Worm (Caenorhabditis elegans) whole organism, L4 larva: ENCODE data around the gene lact-5.

Experiments used
- F10B5.3 ChIP-seq: sonication (generic microtip); optimal IDR thresholded peaks from 2 replicates; lab custom pipeline; 2016; ENCODE audit warnings: mild to moderate bottlenecking, missing genetic modification characterization, missing compliant biosample characterization
- F37D6.2 ChIP-seq: sonication (generic microtip); optimal IDR thresholded peaks from 2 replicates; lab custom pipeline; 2016; ENCODE audit warnings: mild to moderate bottlenecking, missing genetic modification characterization, missing compliant biosample characterization
- F49E8.2 ChIP-seq: sonication (generic microtip); optimal IDR thresholded peaks from 2 replicates; lab custom pipeline; 2016; ENCODE audit warnings: missing compliant biosample characterization, mild to moderate bottlenecking, missing genetic modification characterization, borderline replicate concordance
- T26A8.4 ChIP-seq: fragments of 200-800 bp; sonication (Bioruptor generic); IDR thresholded peaks from 2 replicates; pipeline ENCODE4 v1.3.6; 2022; ENCODE audit warnings: missing genetic modification characterization, missing compliant biosample characterization
- Y48G9A.11 ChIP-seq: fragments of 200-800 bp; sonication (Bioruptor generic); IDR thresholded peaks from 2 replicates; pipeline ENCODE4 v1.3.6; 2022; ENCODE audit warnings: missing genetic modification reagents, missing genetic modification characterization, missing compliant biosample characterization
- Y5F2A.4 ChIP-seq: fragments of 200-800 bp; sonication (Bioruptor generic); optimal IDR thresholded peaks from 2 replicates; lab custom pipeline; 2018; ENCODE audit warnings: mild to moderate bottlenecking, missing genetic modification characterization, missing compliant biosample characterization
- Y75B8A.6 ChIP-seq: fragments of 200-800 bp; sonication (Bioruptor generic); IDR thresholded peaks from 2 replicates; pipeline ENCODE4 v1.3.6; 2022; ENCODE audit warnings: missing genetic modification reagents, missing genetic modification characterization, missing compliant biosample characterization
- attf-4 ChIP-seq: sonication (generic microtip); optimal IDR thresholded peaks from 3 replicates; lab custom pipeline; 2017; ENCODE audit warnings: missing biosample characterization, missing genetic modification characterization
- ceh-32 ChIP-seq: sonication (generic microtip); optimal IDR thresholded peaks from 2 replicates; lab custom pipeline; 2016; ENCODE audit warnings: mild to moderate bottlenecking, missing genetic modification characterization, missing compliant biosample characterization; ENCODE audit not compliant: poor library complexity
- ceh-44 ChIP-seq: fragments of 200-800 bp; sonication (Bioruptor generic); IDR thresholded peaks from 2 replicates; pipeline ENCODE4 v1.3.6; 2022; ENCODE audit warnings: missing genetic modification reagents, missing genetic modification characterization, missing compliant biosample characterization
- daf-12 ChIP-seq: fragments of 150-350 bp; optimal IDR thresholded peaks from 2 replicates; lab custom pipeline; 2014; ENCODE audit warnings: missing biosample characterization, missing genetic modification reagents, missing genetic modification characterization
- dmd-6 ChIP-seq: fragments of 200-800 bp; sonication (Bioruptor generic); IDR thresholded peaks from 2 replicates; pipeline ENCODE4 v1.3.6; 2022; ENCODE audit warnings: missing genetic modification reagents, missing genetic modification characterization, missing compliant biosample characterization
- dmd-8 ChIP-seq: fragments of 200-800 bp; sonication (Bioruptor generic); IDR thresholded peaks from 2 replicates; pipeline ENCODE4 v1.3.6; 2022; ENCODE audit warnings: missing genetic modification characterization, missing compliant biosample characterization
- dpl-1 ChIP-seq: fragments of 150-350 bp; optimal IDR thresholded peaks from 2 replicates; lab custom pipeline; 2014; ENCODE audit warnings: missing biosample characterization, missing genetic modification reagents, missing genetic modification characterization
- duxl-1 ChIP-seq: sonication (generic microtip); optimal IDR thresholded peaks from 2 replicates; lab custom pipeline; 2016; ENCODE audit warnings: mild to moderate bottlenecking, missing genetic modification characterization, moderate library complexity, missing compliant biosample characterization; ENCODE audit not compliant: poor library complexity
- fkh-10 ChIP-seq: fragments of 150-350 bp; optimal IDR thresholded peaks from 2 replicates; lab custom pipeline; 2014; ENCODE audit warnings: missing biosample characterization, missing genetic modification reagents, missing genetic modification characterization
- fos-1 ChIP-seq: fragments of 150-350 bp; optimal IDR thresholded peaks from 2 replicates; lab custom pipeline; 2014; ENCODE audit warnings: missing biosample characterization, missing genetic modification characterization
- hif-1 ChIP-seq, 2 experiments: sonication (generic microtip); optimal IDR thresholded peaks; 2 replicates each; lab custom pipeline; 2016 to 2017; ENCODE audit warnings: missing compliant biosample characterization in 2 of 2, missing genetic modification characterization in 2 of 2, missing genetic modification reagents in 2 of 2, missing genotype in 2 of 2, mild to moderate bottlenecking in 1 of 2
- hlh-30 ChIP-seq: sonication (generic microtip); optimal IDR thresholded peaks from 2 replicates; lab custom pipeline; 2017; ENCODE audit warnings: antibody characterized with exemption, mild to moderate bottlenecking, missing genetic modification characterization, missing compliant biosample characterization; ENCODE audit not compliant: insufficient read depth
- hmg-1.1 ChIP-seq: fragments of 200-800 bp; sonication (Bioruptor generic); IDR thresholded peaks from 2 replicates; pipeline ENCODE4 v1.3.6; 2022; ENCODE audit warnings: missing genetic modification reagents, missing genetic modification characterization, missing compliant biosample characterization
- lin-1 ChIP-seq: fragments of 200-800 bp; sonication (Bioruptor generic); IDR thresholded peaks from 2 replicates; pipeline ENCODE4 v1.3.6; 2022; ENCODE audit warnings: missing genetic modification reagents, missing genetic modification characterization, missing compliant biosample characterization
- lin-13 ChIP-seq: fragments of 150-350 bp; optimal IDR thresholded peaks from 2 replicates; lab custom pipeline; 2014; ENCODE audit warnings: missing biosample characterization, missing genetic modification reagents, missing genetic modification characterization
- lin-15B ChIP-seq: fragments of 150-350 bp; sonication (generic microtip); optimal IDR thresholded peaks from 3 replicates; lab custom pipeline; 2014; ENCODE audit warnings: missing biosample characterization, missing genetic modification characterization
- lin-38 ChIP-seq: fragments of 200-800 bp; sonication (Bioruptor generic); IDR thresholded peaks from 2 replicates; pipeline ENCODE4 v1.3.6; 2022; ENCODE audit warnings: missing genetic modification reagents, missing genetic modification characterization, missing compliant biosample characterization
- lir-3 ChIP-seq: sonication (generic microtip); optimal IDR thresholded peaks from 2 replicates; lab custom pipeline; 2016; ENCODE audit warnings: mild to moderate bottlenecking, missing genetic modification characterization, missing compliant biosample characterization
- madf-9 ChIP-seq: fragments of 200-800 bp; sonication (Bioruptor generic); conservative IDR thresholded peaks from 2 replicates; pipeline ENCODE4 v1.3.6; 2022; ENCODE audit warnings: missing genetic modification reagents, missing genetic modification characterization, missing compliant biosample characterization
- mdt-29 ChIP-seq: fragments of 200-800 bp; sonication (Bioruptor generic); IDR thresholded peaks from 2 replicates; pipeline ENCODE4 v1.3.6; 2022; ENCODE audit warnings: missing genetic modification reagents, missing genetic modification characterization, missing compliant biosample characterization
- mes-2 ChIP-seq: sonication (generic microtip); optimal IDR thresholded peaks from 2 replicates; lab custom pipeline; 2016; ENCODE audit warnings: missing genotype, mild to moderate bottlenecking, missing genetic modification characterization, missing compliant biosample characterization; ENCODE audit not compliant: poor library complexity, severe bottlenecking
- mxl-3 ChIP-seq: fragments of 200-800 bp; sonication (Bioruptor generic); optimal IDR thresholded peaks from 2 replicates; lab custom pipeline; 2018; ENCODE audit warnings: mild to moderate bottlenecking, missing genetic modification characterization, missing compliant biosample characterization
- nhr-102 ChIP-seq: sonication (generic microtip); optimal IDR thresholded peaks from 2 replicates; lab custom pipeline; 2016; ENCODE audit warnings: mild to moderate bottlenecking, missing genetic modification characterization, moderate library complexity, missing compliant biosample characterization
- nhr-11 ChIP-seq: fragments of 150-350 bp; optimal IDR thresholded peaks from 2 replicates; lab custom pipeline; 2014; ENCODE audit warnings: missing biosample characterization, missing genetic modification characterization
- nhr-237 ChIP-seq: sonication (generic microtip); optimal IDR thresholded peaks from 2 replicates; lab custom pipeline; 2017; ENCODE audit warnings: missing biosample characterization, missing genetic modification characterization
- nhr-41 ChIP-seq: fragments of 200-800 bp; sonication (Bioruptor generic); IDR thresholded peaks from 2 replicates; pipeline ENCODE4 v1.3.6; 2022; ENCODE audit warnings: missing genetic modification reagents, missing genetic modification characterization, missing compliant biosample characterization
- nhr-48 ChIP-seq: sonication (generic microtip); optimal IDR thresholded peaks from 2 replicates; lab custom pipeline; 2016; ENCODE audit warnings: mild to moderate bottlenecking, missing genetic modification characterization, missing compliant biosample characterization
- nhr-6 ChIP-seq: fragments of 150-350 bp; optimal IDR thresholded peaks from 2 replicates; lab custom pipeline; 2014; ENCODE audit warnings: missing biosample characterization, missing genetic modification characterization
- nhr-77 ChIP-seq: fragments of 150-350 bp; optimal IDR thresholded peaks from 2 replicates; lab custom pipeline; 2014; ENCODE audit warnings: missing biosample characterization, missing genetic modification characterization
- pqm-1 ChIP-seq: sonication (generic microtip); optimal IDR thresholded peaks from 2 replicates; lab custom pipeline; 2017; ENCODE audit warnings: missing biosample characterization, missing genetic modification characterization
- saeg-2 ChIP-seq: fragments of 200-800 bp; sonication (Bioruptor generic); IDR thresholded peaks from 2 replicates; pipeline ENCODE4 v1.3.6; 2022; ENCODE audit warnings: missing genetic modification reagents, missing genetic modification characterization, missing compliant biosample characterization
- sdz-12 ChIP-seq: fragments of 200-800 bp; sonication (Bioruptor generic); optimal IDR thresholded peaks from 2 replicates; lab custom pipeline; 2018; ENCODE audit warnings: mild to moderate bottlenecking, missing genetic modification characterization, missing compliant biosample characterization
- set-16 ChIP-seq: fragments of 200-800 bp; sonication (Bioruptor generic); IDR thresholded peaks from 2 replicates; pipeline ENCODE4 v1.3.6; 2022; ENCODE audit warnings: missing genetic modification reagents, missing genetic modification characterization, missing compliant biosample characterization
- skn-1 ChIP-seq: fragments of 150-350 bp; optimal IDR thresholded peaks from 2 replicates; lab custom pipeline; 2014; ENCODE audit warnings: missing biosample characterization, missing genetic modification characterization
- snpc-1.2 ChIP-seq: fragments of 200-800 bp; sonication (Bioruptor generic); IDR thresholded peaks from 2 replicates; pipeline ENCODE4 v1.3.6; 2022; ENCODE audit warnings: missing genetic modification reagents, missing genetic modification characterization, missing compliant biosample characterization
- snpc-4 ChIP-seq: fragments of 150-350 bp; optimal IDR thresholded peaks from 2 replicates; lab custom pipeline; 2014; ENCODE audit warnings: missing biosample characterization, missing genetic modification characterization
- spr-1 ChIP-seq: sonication (generic microtip); optimal IDR thresholded peaks from 2 replicates; lab custom pipeline; 2016; ENCODE audit warnings: mild to moderate bottlenecking, missing genetic modification characterization, missing compliant biosample characterization
- tag-97 ChIP-seq: fragments of 200-800 bp; sonication (Bioruptor generic); IDR thresholded peaks from 2 replicates; pipeline ENCODE4 v1.3.6; 2022; ENCODE audit warnings: missing genetic modification characterization, missing compliant biosample characterization
- tra-1 ChIP-seq: fragments of 200-800 bp; sonication (Bioruptor generic); IDR thresholded peaks from 2 replicates; pipeline ENCODE4 v1.3.6; 2022; ENCODE audit warnings: missing genetic modification reagents, missing genetic modification characterization, missing compliant biosample characterization
- vab-7 ChIP-seq: fragments of 200-800 bp; sonication (Bioruptor generic); IDR thresholded peaks from 2 replicates; pipeline ENCODE4 v1.3.6; 2022; ENCODE audit warnings: missing genetic modification reagents, missing genetic modification characterization, missing compliant biosample characterization
- zfp-2 ChIP-seq: sonication (generic microtip); optimal IDR thresholded peaks from 2 replicates; lab custom pipeline; 2016; ENCODE audit warnings: mild to moderate bottlenecking, missing genetic modification characterization, missing compliant biosample characterization
- zfp-3 ChIP-seq: fragments of 200-800 bp; sonication (Bioruptor generic); conservative IDR thresholded peaks from 2 replicates; pipeline ENCODE4 v1.3.6; 2022; ENCODE audit warnings: missing genetic modification reagents, missing genetic modification characterization, missing compliant biosample characterization
- zip-11 ChIP-seq: fragments of 200-800 bp; sonication (Bioruptor generic); IDR thresholded peaks from 2 replicates; pipeline ENCODE4 v1.3.6; 2022; ENCODE audit warnings: missing genetic modification characterization, missing compliant biosample characterization
- zip-2 ChIP-seq: fragments of 150-350 bp; optimal IDR thresholded peaks from 2 replicates; lab custom pipeline; 2014; ENCODE audit warnings: missing biosample characterization, missing genetic modification characterization
- ztf-11 ChIP-seq: fragments of 150-350 bp; optimal IDR thresholded peaks from 2 replicates; lab custom pipeline; 2014; ENCODE audit warnings: missing biosample characterization, missing genetic modification characterization

Gene lact-5

DNA sequence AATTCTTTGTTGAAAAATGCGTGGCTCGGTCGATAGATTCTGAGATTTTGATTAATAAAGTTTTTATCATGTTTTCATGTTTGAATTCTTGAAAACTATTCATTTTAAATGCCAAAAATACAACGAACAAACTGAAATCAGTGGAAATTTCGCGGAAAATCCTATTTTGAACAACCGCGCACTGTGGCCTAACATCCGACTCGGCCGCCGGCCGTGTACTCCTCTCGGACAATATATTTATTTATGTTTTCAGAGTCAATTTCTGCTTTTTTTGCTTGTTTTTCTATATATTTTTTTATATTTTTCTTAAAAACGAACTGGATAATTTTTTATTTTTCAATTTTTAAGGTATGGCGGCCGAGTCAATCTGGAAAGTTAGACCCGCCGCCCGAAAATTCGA lies 30.3 kb downstream of the lact-5 start, which contains the start of gene F26G1.1 (continued):
- TF ChIP-seq mdt-29 (GFP tag; lab: Robert Waterston, UW) (no peak), sdz-12 (GFP tag; lab: Kevin White, UChicago) (no peak), daf-12 (tag; lab: Kevin White, UChicago) (no peak), T26A8.4 (GFP tag; lab: Robert Waterston, UW) (no peak), Y75B8A.6 (GFP tag; lab: Robert Waterston, UW) (no peak), madf-9 (peak; percentile 76), spr-1 (tag; lab: Kevin White, UChicago) (peak; percentile 63), zip-2 (tag; lab: Kevin White, UChicago) (no peak), dmd-8 (no peak), duxl-1 (tag; lab: Kevin White, UChicago) (peak; percentile 42), ceh-44 (GFP tag; lab: Robert Waterston, UW) (peak; percentile 48; the same call in 1 of the 2 replicates), vab-7 (GFP tag; lab: Robert Waterston, UW) (0 out of 2 replicates have a peak, but pooled peaks have one; percentile 9), ztf-11 (tag; lab: Kevin White, UChicago) (no peak), pqm-1 (tag; lab: Kevin White, UChicago) (no peak), mxl-3 (no peak), attf-4 (no peak), lir-3 (tag; lab: Kevin White, UChicago) (no peak), set-16 (GFP tag; lab: Robert Waterston, UW) (no peak), dmd-6 (peak; percentile 59), hif-1 (tag; optimal IDR thresholded peaks at IDR 0.05; lab: Kevin White, UChicago) (peak in 1 of 2 experiments; percentile 87), nhr-102 (tag; lab: Kevin White, UChicago) (peak; percentile 36), tag-97 (no peak), saeg-2 (GFP tag; lab: Robert Waterston, UW) (no peak), nhr-77 (no peak), F49E8.2 (peak; percentile 33), lin-15B (tag; lab: Kevin White, UChicago) (no peak), zfp-2 (no peak), lin-13 (GFP tag; lab: Kevin White, UChicago) (no peak), fos-1 (no peak), nhr-41 (GFP tag; lab: Robert Waterston, UW) (no peak), Y48G9A.11 (GFP tag; lab: Robert Waterston, UW) (peak; percentile 91), nhr-48 (tag; lab: Kevin White, UChicago) (no peak), nhr-6 (tag; lab: Kevin White, UChicago) (peak; percentile 30), dpl-1 (GFP tag; lab: Kevin White, UChicago) (peak; percentile 92), F37D6.2 (no peak), fkh-10 (GFP tag; lab: Kevin White, UChicago) (no peak), zfp-3 (no peak), F10B5.3 (no peak), lin-1 (GFP tag; lab: Robert Waterston, UW) (no peak), skn-1 (tag; lab: Kevin White, UChicago) (no peak), Y5F2A.4 (GFP tag; lab: Kevin White, UChicago) (no peak), nhr-11 (tag; lab: Kevin White, UChicago) (no peak), mes-2 (tag; lab: Kevin White, UChicago) (peak; percentile 98), snpc-4 (tag; lab: Kevin White, UChicago) (no peak), nhr-237 (tag; lab: Kevin White, UChicago) (no peak), snpc-1.2 (GFP tag; lab: Robert Waterston, UW) (no peak), zip-11 (GFP tag; lab: Robert Waterston, UW) (no peak), tra-1 (GFP tag; lab: Robert Waterston, UW) (no peak), hlh-30 (tag; lab: Kevin White, UChicago) (no peak), lin-38 (GFP tag; lab: Robert Waterston, UW) (peak; percentile 68), ceh-32 (tag; lab: Kevin White, UChicago) (no peak), hmg-1.1 (GFP tag; lab: Robert Waterston, UW) (no peak)
